Fruit fly (Drosophila melanogaster) whole organism, embryonic: ENCODE data around the gene CG13928.

Source experiments
- ATbp ChIP-seq: fragments of 200-800 bp; sonication (Bioruptor generic); optimal IDR thresholded peaks from 2 replicates; lab custom pipeline; 2017; ENCODE audit warnings: missing biosample characterization, mild to moderate bottlenecking, missing genetic modification characterization, missing genetic modification reagents
- CG12659 ChIP-seq: fragments of 200-800 bp; sonication (Bioruptor generic); optimal IDR thresholded peaks from 3 replicates; lab custom pipeline; 2017; ENCODE audit warnings: mild to moderate bottlenecking, missing biosample characterization, missing genetic modification reagents, missing genetic modification characterization
- CG12744 ChIP-seq: fragments of 200-800 bp; sonication (Bioruptor generic); optimal IDR thresholded peaks from 2 replicates; lab custom pipeline; 2016; ENCODE audit warnings: missing biosample characterization, missing genetic modification characterization
- CG14014 ChIP-seq: fragments of 200-800 bp; sonication (Bioruptor generic); IDR thresholded peaks from 2 replicates; pipeline ENCODE4 v1.3.6; 2022; ENCODE audit warnings: missing biosample characterization, missing genetic modification characterization
- CG17359 ChIP-seq: fragments of 200-800 bp; sonication (Bioruptor generic); optimal IDR thresholded peaks from 3 replicates; lab custom pipeline; 2018; ENCODE audit warnings: missing biosample characterization, mild to moderate bottlenecking, missing genetic modification characterization, moderate library complexity
- CG17568 ChIP-seq: fragments of 200-800 bp; sonication (Bioruptor generic); optimal IDR thresholded peaks from 2 replicates; lab custom pipeline; 2018; ENCODE audit warnings: missing biosample characterization, mild to moderate bottlenecking, missing genetic modification characterization, moderate library complexity
- CG30431 ChIP-seq: fragments of 200-800 bp; sonication (Bioruptor generic); optimal IDR thresholded peaks from 2 replicates; lab custom pipeline; 2017; ENCODE audit warnings: missing biosample characterization, missing genetic modification characterization
- CG43689 ChIP-seq: fragments of 200-800 bp; sonication (Bioruptor generic); IDR thresholded peaks from 2 replicates; pipeline ENCODE4 v1.3.6; 2022; ENCODE audit warnings: missing biosample characterization, missing genetic modification characterization
- CG4404 ChIP-seq: fragments of 200-800 bp; sonication (Bioruptor generic); IDR thresholded peaks from 2 replicates; pipeline ENCODE4 v1.3.6; 2022; ENCODE audit warnings: missing biosample characterization, missing genetic modification characterization
- CG4820 ChIP-seq: fragments of 200-800 bp; sonication (Bioruptor generic); optimal IDR thresholded peaks from 3 replicates; lab custom pipeline; 2016; ENCODE audit warnings: missing biosample characterization, missing genetic modification characterization
- CG5180 ChIP-seq: fragments of 200-800 bp; sonication (Bioruptor generic); optimal IDR thresholded peaks from 3 replicates; lab custom pipeline; 2017; ENCODE audit warnings: missing biosample characterization, missing genetic modification characterization, mild to moderate bottlenecking, moderate library complexity, missing genetic modification reagents
- CG6175 ChIP-seq: fragments of 200-800 bp; sonication (Bioruptor generic); IDR thresholded peaks from 3 replicates; pipeline ENCODE4 v1.3.6; 2022; ENCODE audit warnings: missing biosample characterization, missing genetic modification characterization
- CG8290 ChIP-seq, 3 experiments: fragments of 200-800 bp; sonication (Bioruptor generic); optimal IDR thresholded peaks; 2 replicates each; lab custom pipeline; 2016 to 2019; ENCODE audit warnings: missing biosample characterization in 3 of 3, missing genetic modification characterization in 3 of 3, mild to moderate bottlenecking in 2 of 3, moderate library complexity in 1 of 3
- Deaf1 ChIP-seq: fragments of 200-800 bp; optimal IDR thresholded peaks from 3 replicates; lab custom pipeline; 2019; ENCODE audit warnings: missing biosample characterization, mild to moderate bottlenecking, missing genetic modification characterization, moderate library complexity
- Dp ChIP-seq: fragments of 200-800 bp; sonication (Bioruptor generic); optimal IDR thresholded peaks from 2 replicates; lab custom pipeline; 2018; ENCODE audit warnings: missing biosample characterization, mild to moderate bottlenecking, missing genetic modification characterization, moderate library complexity
- Drgx ChIP-seq: fragments of 200-800 bp; sonication (Bioruptor generic); IDR thresholded peaks from 2 replicates; pipeline ENCODE4 v1.3.6; 2022; ENCODE audit warnings: missing biosample characterization, missing genetic modification characterization
- HLH54F ChIP-seq: fragments of 200-800 bp; sonication (Bioruptor generic); optimal IDR thresholded peaks from 3 replicates; lab custom pipeline; 2016; ENCODE audit warnings: missing biosample characterization, missing genetic modification characterization
- Hr51 ChIP-seq, 2 experiments: fragments of 200-800 bp; sonication (Bioruptor generic); optimal IDR thresholded peaks; 2 replicates in 1 of 2; 3 replicates in 1 of 2; lab custom pipeline; 2016 to 2018; ENCODE audit warnings: missing biosample characterization in 2 of 2, missing genetic modification characterization in 2 of 2, mild to moderate bottlenecking in 1 of 2, moderate library complexity in 1 of 2
- Jarid2 ChIP-seq: fragments of 200-800 bp; sonication (Bioruptor generic); optimal IDR thresholded peaks from 3 replicates; lab custom pipeline; 2017; ENCODE audit warnings: mild to moderate bottlenecking, missing biosample characterization, missing genetic modification reagents, missing genetic modification characterization
- MTF-1 ChIP-seq: fragments of 200-800 bp; sonication (Bioruptor generic); optimal IDR thresholded peaks from 2 replicates; lab custom pipeline; 2018; ENCODE audit warnings: missing biosample characterization, mild to moderate bottlenecking, missing genetic modification characterization, borderline replicate concordance
- NC2α ChIP-seq: fragments of 200-800 bp; sonication (Bioruptor generic); optimal IDR thresholded peaks from 2 replicates; lab custom pipeline; 2016; ENCODE audit warnings: missing biosample characterization, missing genetic modification characterization
- Poxn ChIP-seq: fragments of 200-800 bp; sonication (Bioruptor generic); IDR thresholded peaks from 2 replicates; pipeline ENCODE4 v1.3.6; 2022; ENCODE audit warnings: missing biosample characterization, missing genetic modification characterization
- Ravus ChIP-seq: fragments of 200-800 bp; sonication (Bioruptor generic); IDR thresholded peaks from 2 replicates; pipeline ENCODE4 v1.3.6; 2022; ENCODE audit warnings: missing biosample characterization, missing genetic modification characterization
- Sry-δ ChIP-seq: fragments of 200-800 bp; sonication (Bioruptor generic); optimal IDR thresholded peaks from 2 replicates; lab custom pipeline; 2016; ENCODE audit warnings: missing biosample characterization, missing genetic modification characterization
- Ssrp ChIP-seq: fragments of 200-800 bp; sonication (Bioruptor generic); optimal IDR thresholded peaks from 2 replicates; lab custom pipeline; 2018; ENCODE audit warnings: missing biosample characterization, mild to moderate bottlenecking, missing genetic modification characterization, moderate library complexity
- ara ChIP-seq: fragments of 200-800 bp; sonication (Bioruptor generic); IDR thresholded peaks from 2 replicates; pipeline ENCODE4 v1.3.6; 2022; ENCODE audit warnings: missing biosample characterization, missing genetic modification characterization
- ase ChIP-seq: fragments of 200-800 bp; sonication (Bioruptor generic); IDR thresholded peaks from 3 replicates; pipeline ENCODE4 v1.3.6; 2022; ENCODE audit warnings: missing biosample characterization, missing genetic modification characterization
- bbx ChIP-seq: fragments of 200-800 bp; sonication (Bioruptor generic); IDR thresholded peaks from 2 replicates; pipeline ENCODE4 v1.3.6; 2022; ENCODE audit warnings: missing biosample characterization, missing genetic modification characterization; ENCODE audit not compliant: partially characterized antibody
- btn ChIP-seq: fragments of 200-800 bp; sonication (Bioruptor generic); optimal IDR thresholded peaks from 2 replicates; lab custom pipeline; 2016; ENCODE audit warnings: missing biosample characterization, missing genetic modification characterization
- crol ChIP-seq: fragments of 200-800 bp; sonication (Bioruptor generic); IDR thresholded peaks from 2 replicates; pipeline ENCODE4 v1.3.6; 2022; ENCODE audit warnings: missing biosample characterization, missing genetic modification characterization
- emc ChIP-seq: fragments of 200-800 bp; sonication (Bioruptor generic); optimal IDR thresholded peaks from 2 replicates; lab custom pipeline; 2016; ENCODE audit warnings: missing biosample characterization, missing genetic modification characterization
- fru ChIP-seq: fragments of >200 bp; optimal IDR thresholded peaks from 2 replicates; lab custom pipeline; 2017
- ftz-f1 ChIP-seq: fragments of 200-800 bp; sonication (Bioruptor generic); optimal IDR thresholded peaks from 2 replicates; lab custom pipeline; 2016; ENCODE audit warnings: missing biosample characterization, missing genetic modification characterization
- gt ChIP-seq: fragments of 200-800 bp; sonication (Bioruptor generic); IDR thresholded peaks from 2 replicates; pipeline ENCODE4 v1.3.6; 2022; ENCODE audit warnings: missing biosample characterization, missing genetic modification characterization
- ham ChIP-seq: fragments of 200-800 bp; sonication (Bioruptor generic); IDR thresholded peaks from 2 replicates; pipeline ENCODE4 v1.3.6; 2022; ENCODE audit warnings: missing biosample characterization, missing genetic modification characterization
- hb ChIP-seq: fragments of 200-800 bp; sonication (Bioruptor generic); IDR thresholded peaks from 3 replicates; pipeline ENCODE4 v1.3.6; 2022; ENCODE audit warnings: missing biosample characterization, missing genetic modification characterization; ENCODE audit not compliant: partially characterized antibody
- her ChIP-seq: fragments of 200-800 bp; sonication (Bioruptor generic); optimal IDR thresholded peaks from 2 replicates; lab custom pipeline; 2016; ENCODE audit warnings: missing biosample characterization, missing genetic modification characterization
- inv ChIP-seq: fragments of 200-800 bp; sonication (Bioruptor generic); IDR thresholded peaks from 2 replicates; pipeline ENCODE4 v1.3.6; 2022; ENCODE audit warnings: missing biosample characterization, missing genetic modification characterization; ENCODE audit not compliant: partially characterized antibody
- org-1 ChIP-seq: fragments of 200-800 bp; sonication (Bioruptor generic); optimal IDR thresholded peaks from 2 replicates; lab custom pipeline; 2017; ENCODE audit warnings: missing biosample characterization, missing genetic modification characterization
- pnt ChIP-seq: fragments of 200-800 bp; sonication (Bioruptor generic); optimal IDR thresholded peaks from 3 replicates; lab custom pipeline; 2016; ENCODE audit warnings: missing biosample characterization, missing genetic modification characterization
- repo ChIP-seq: fragments of 200-800 bp; sonication (Bioruptor generic); optimal IDR thresholded peaks from 2 replicates; lab custom pipeline; 2016; ENCODE audit warnings: missing biosample characterization, missing genetic modification characterization
- sqz ChIP-seq: fragments of 200-800 bp; sonication (Bioruptor generic); optimal IDR thresholded peaks from 3 replicates; lab custom pipeline; 2018; ENCODE audit warnings: missing biosample characterization, mild to moderate bottlenecking, missing genetic modification characterization
- sr ChIP-seq: fragments of 200-800 bp; sonication (Bioruptor generic); IDR thresholded peaks from 3 replicates; pipeline ENCODE4 v1.3.6; 2022; ENCODE audit warnings: missing biosample characterization, missing genetic modification characterization
- stc ChIP-seq: fragments of 200-800 bp; sonication (Bioruptor generic); IDR thresholded peaks from 2 replicates; pipeline ENCODE4 v1.3.6; 2022; ENCODE audit warnings: missing biosample characterization, missing genetic modification characterization
- tll ChIP-seq, 2 experiments: fragments of 200-800 bp in 1 of 2; fragments of >200 bp in 1 of 2; sonication (Bioruptor generic) in 1 of 2; optimal IDR thresholded peaks; 2 replicates each; lab custom pipeline; 2017 to 2019; ENCODE audit warnings: missing biosample characterization in 2 of 2, missing genetic modification characterization in 2 of 2, mild to moderate bottlenecking in 1 of 2, moderate library complexity in 1 of 2
- toy ChIP-seq: fragments of 200-800 bp; sonication (Bioruptor generic); IDR thresholded peaks from 2 replicates; pipeline ENCODE4 v1.3.6; 2022; ENCODE audit warnings: missing biosample characterization, missing genetic modification characterization
- unpg ChIP-seq: fragments of 200-800 bp; sonication (Bioruptor generic); optimal IDR thresholded peaks from 3 replicates; lab custom pipeline; 2018; ENCODE audit warnings: missing biosample characterization, mild to moderate bottlenecking, missing genetic modification characterization, moderate library complexity
- vnd ChIP-seq: fragments of 200-800 bp; sonication (Bioruptor generic); IDR thresholded peaks from 3 replicates; pipeline ENCODE4 v1.3.6; 2022; ENCODE audit warnings: missing biosample characterization, missing genetic modification characterization; ENCODE audit not compliant: partially characterized antibody
- wek ChIP-seq: fragments of 200-800 bp; sonication (Bioruptor generic); optimal IDR thresholded peaks from 3 replicates; lab custom pipeline; 2018; ENCODE audit warnings: missing biosample characterization, mild to moderate bottlenecking, missing genetic modification characterization, moderate library complexity

Gene CG13928

DNA sequence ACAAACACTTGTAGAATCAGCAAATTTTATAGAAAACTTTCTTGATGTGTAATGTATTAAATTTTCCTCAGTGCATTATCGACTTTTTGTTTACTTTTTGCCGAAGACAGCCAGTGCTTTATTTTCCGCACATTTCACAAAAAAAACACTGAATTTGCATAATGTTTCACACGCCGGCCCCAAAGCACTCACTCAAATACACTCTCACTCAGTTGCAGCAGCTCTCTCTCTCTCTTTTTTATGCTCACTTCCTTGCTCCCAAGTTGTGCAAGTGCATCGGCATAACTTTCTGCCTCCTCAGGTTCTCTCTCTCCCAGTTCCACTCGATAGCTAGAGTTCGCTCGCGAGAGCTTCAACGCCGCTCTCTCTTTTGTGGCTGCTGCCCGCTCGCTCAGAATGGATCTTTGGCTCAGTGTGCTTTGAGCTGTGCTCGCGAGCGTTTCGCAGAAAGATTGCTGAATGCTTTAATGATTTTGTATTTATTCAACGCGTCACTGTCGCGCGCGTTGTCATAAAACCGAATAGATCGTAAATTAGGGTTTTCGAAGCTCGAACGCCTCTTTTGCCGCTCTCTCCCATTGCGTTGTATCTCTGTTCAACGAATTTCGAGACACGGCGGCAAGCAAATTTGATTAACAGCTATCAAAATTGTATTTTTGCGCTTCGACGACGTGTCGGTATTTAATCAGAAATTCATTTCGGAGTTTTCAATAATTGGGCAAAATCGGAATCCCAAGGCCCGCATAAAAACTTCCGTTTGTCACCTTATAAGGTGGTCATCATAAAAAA lies 41.7 kb downstream of the CG13928 start (continued):
- TF ChIP-seq Sry-δ (GFP tag; lab: Kevin White, UChicago) (no peak), stc (GFP tag; lab: Robert Waterston, UW) (no peak; the same call in 1 of the 2 replicates), Hr51 (GFP tag; optimal IDR thresholded peaks at IDR 0.05; lab: Kevin White, UChicago) (no peak), Drgx (GFP tag; lab: Robert Waterston, UW) (peak; percentile 68; the same call in 1 of the 2 replicates), ase (GFP tag; lab: Robert Waterston, UW) (no peak), NC2α (no peak), CG6175 (GFP tag; lab: Robert Waterston, UW) (0 out of 3 replicates have a peak, but pooled peaks have one; percentile 24), ftz-f1 (GFP tag; lab: Kevin White, UChicago) (peak; percentile 9), CG5180 (GFP tag; lab: Kevin White, UChicago) (no peak), CG4404 (GFP tag; lab: Robert Waterston, UW) (no peak), fru (no peak), CG4820 (GFP tag; lab: Kevin White, UChicago) (no peak), bbx (GFP tag; lab: Robert Waterston, UW) (peak; percentile 67), Ravus (GFP tag; lab: Robert Waterston, UW) (no peak), pnt (GFP tag; lab: Kevin White, UChicago) (no peak), Deaf1 (tag; lab: Kevin White, UChicago) (peak; percentile 44), crol (GFP tag; lab: Robert Waterston, UW) (peak; percentile 30; the same call in 1 of the 2 replicates), gt (GFP tag; lab: Robert Waterston, UW) (no peak), wek (GFP tag; lab: Kevin White, UChicago) (no peak), vnd (GFP tag; lab: Robert Waterston, UW) (no peak), btn (no peak), Dp (GFP tag; lab: Kevin White, UChicago) (no peak), Poxn (GFP tag; lab: Robert Waterston, UW) (no peak), CG8290 (GFP tag; optimal IDR thresholded peaks at IDR 0.05; lab: Kevin White, UChicago) (no peak), CG8290 (tag; optimal IDR thresholded peaks at IDR 0.05; lab: Kevin White, UChicago) (peak in 1 of 2 experiments; percentile 37), CG12659 (GFP tag; lab: Kevin White, UChicago) (no peak), toy (GFP tag; lab: Robert Waterston, UW) (no peak), Ssrp (tag; lab: Kevin White, UChicago) (no peak), CG14014 (GFP tag; lab: Robert Waterston, UW) (peak; percentile 33; the same call in 1 of the 2 replicates), repo (GFP tag; lab: Kevin White, UChicago) (no peak), ham (GFP tag; lab: Robert Waterston, UW) (no peak), ara (GFP tag; lab: Robert Waterston, UW) (no peak), inv (peak; percentile 20; the same call in 1 of the 2 replicates), hb (GFP tag; lab: Robert Waterston, UW) (no peak), her (GFP tag; lab: Kevin White, UChicago) (peak; percentile 68), Jarid2 (peak; percentile 98), CG30431 (no peak), sr (GFP tag; lab: Robert Waterston, UW) (no peak), tll (GFP tag; optimal IDR thresholded peaks at IDR 0.05; lab: Kevin White, UChicago) (no peak), CG17359 (peak; percentile 14), emc (GFP tag; lab: Kevin White, UChicago) (no peak), HLH54F (no peak), CG12744 (GFP tag; lab: Kevin White, UChicago) (no peak), sqz (GFP tag; lab: Kevin White, UChicago) (no peak), unpg (no peak), org-1 (GFP tag; lab: Kevin White, UChicago) (no peak), CG43689 (GFP tag; lab: Robert Waterston, UW) (no peak), MTF-1 (GFP tag; lab: Kevin White, UChicago) (no peak), ATbp (no peak), CG17568 (peak; percentile 12)
